Worm (Caenorhabditis elegans) whole organism, young adult: Measurements from ENCODE around the gene vps-39.

Experiments
- ceh-100 ChIP-seq: fragments of 200-800 bp; sonication (Bioruptor generic); IDR thresholded peaks from 2 replicates; pipeline ENCODE4 v1.3.6; 2022; ENCODE audit warnings: missing genetic modification reagents, missing genetic modification characterization, missing compliant biosample characterization
- ceh-91 ChIP-seq: fragments of 200-800 bp; sonication (Bioruptor generic); IDR thresholded peaks from 2 replicates; pipeline ENCODE4 v1.3.6; 2022; ENCODE audit warnings: missing genetic modification reagents, missing genetic modification characterization, missing compliant biosample characterization
- ekl-4 ChIP-seq: fragments of 200-800 bp; sonication (Bioruptor generic); IDR thresholded peaks from 2 replicates; pipeline ENCODE4 v1.3.6; 2022; ENCODE audit warnings: missing genetic modification reagents, missing genetic modification characterization, missing compliant biosample characterization
- lag-1 ChIP-seq: fragments of 200-800 bp; sonication (Bioruptor generic); IDR thresholded peaks from 2 replicates; pipeline ENCODE4 v1.3.6; 2022; ENCODE audit warnings: missing genetic modification reagents, missing genetic modification characterization, missing compliant biosample characterization
- mel-28 ChIP-seq: sonication (generic microtip); optimal IDR thresholded peaks from 2 replicates; lab custom pipeline; 2016; ENCODE audit warnings: borderline replicate concordance, mild to moderate bottlenecking, missing genetic modification characterization, missing compliant biosample characterization
- pbrm-1 ChIP-seq: fragments of 200-800 bp; sonication (Bioruptor generic); IDR thresholded peaks from 2 replicates; pipeline ENCODE4 v1.3.6; 2022; ENCODE audit warnings: missing genetic modification reagents, missing genetic modification characterization, missing compliant biosample characterization
- repo-1 ChIP-seq: sonication (generic microtip); optimal IDR thresholded peaks from 2 replicates; lab custom pipeline; 2017; ENCODE audit warnings: mild to moderate bottlenecking, missing genetic modification characterization, missing compliant biosample characterization
- snpc-1.3 ChIP-seq: sonication (generic microtip); optimal IDR thresholded peaks from 2 replicates; lab custom pipeline; 2017; ENCODE audit warnings: missing genetic modification characterization, mild to moderate bottlenecking, missing compliant biosample characterization, antibody characterized with exemption, moderate library complexity, missing genotype, missing genetic modification reagents; ENCODE audit not compliant: insufficient read depth
- sptf-2 ChIP-seq: fragments of 200-800 bp; sonication (Bioruptor generic); optimal IDR thresholded peaks from 2 replicates; lab custom pipeline; 2018; ENCODE audit warnings: mild to moderate bottlenecking, missing genetic modification characterization, missing compliant biosample characterization
- xnd-1 ChIP-seq: sonication (generic microtip); optimal IDR thresholded peaks from 2 replicates; lab custom pipeline; 2016; ENCODE audit warnings: missing genotype, missing genetic modification reagents, missing genetic modification characterization, missing compliant biosample characterization
- ztf-18 ChIP-seq: sonication (generic microtip); optimal IDR thresholded peaks from 2 replicates; lab custom pipeline; 2016; ENCODE audit warnings: missing genotype, mild to moderate bottlenecking, missing genetic modification characterization, missing compliant biosample characterization

DNA sequence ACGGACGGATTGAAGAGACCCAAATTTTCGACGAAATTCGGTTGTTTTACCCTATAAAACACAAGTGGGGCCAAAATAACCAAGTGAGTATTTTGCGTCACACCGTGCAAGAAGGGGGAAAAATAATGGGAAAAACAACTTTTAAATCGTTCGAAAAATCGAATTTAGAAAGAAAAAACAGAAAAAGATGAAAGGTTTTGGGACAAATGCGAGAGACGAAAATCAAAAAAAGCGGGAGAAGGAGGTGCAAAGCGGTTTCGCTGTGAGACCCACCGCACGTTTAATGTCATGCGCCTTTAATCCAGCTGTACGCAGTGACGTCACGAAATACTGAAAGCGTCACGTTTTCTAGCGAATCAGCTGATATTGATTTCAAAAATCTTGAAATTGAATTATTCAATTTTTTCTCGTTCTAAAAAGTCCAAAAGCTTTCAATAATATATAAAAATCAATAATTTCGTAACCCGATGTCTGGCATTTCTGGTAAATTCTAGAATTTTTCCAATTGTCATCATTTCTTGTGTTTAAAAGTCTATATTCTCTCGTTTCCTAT lies 26.1 kb downstream of the vps-39 start, which contains the start of the genes ddx-17 and aip-1:
- TF ChIP-seq xnd-1 (tag; lab: Kevin White, UChicago) (peak; percentile 32), sptf-2 (no peak), repo-1 (tag; lab: Kevin White, UChicago) (no peak), ztf-18 (tag; lab: Kevin White, UChicago) (no peak), snpc-1.3 (tag; lab: Kevin White, UChicago) (no peak), mel-28 (tag; lab: Kevin White, UChicago) (no peak), ekl-4 (GFP tag; lab: Robert Waterston, UW) (peak; percentile 76), pbrm-1 (GFP tag; lab: Robert Waterston, UW) (peak; percentile 71), ceh-100 (no peak), lag-1 (GFP tag; lab: Robert Waterston, UW) (no peak), ceh-91 (GFP tag; lab: Robert Waterston, UW) (peak; percentile 41; the same call in 1 of the 2 replicates)
